Fruit fly (Drosophila melanogaster) whole organism, embryonic: ENCODE results near the gene Ass.

ENCODE experiments used
- CG10274 ChIP-seq: fragments of 200-800 bp; sonication (Bioruptor generic); optimal IDR thresholded peaks from 3 replicates; lab custom pipeline; 2017; ENCODE audit warnings: missing biosample characterization, mild to moderate bottlenecking, missing genetic modification characterization
- CG11504 ChIP-seq: fragments of 200-800 bp; sonication (Bioruptor generic); optimal IDR thresholded peaks from 3 replicates; lab custom pipeline; 2019; ENCODE audit warnings: missing biosample characterization, mild to moderate bottlenecking, missing genetic modification characterization, moderate library complexity
- CG12659 ChIP-seq: fragments of 200-800 bp; sonication (Bioruptor generic); optimal IDR thresholded peaks from 3 replicates; lab custom pipeline; 2017; ENCODE audit warnings: mild to moderate bottlenecking, missing biosample characterization, missing genetic modification reagents, missing genetic modification characterization
- CG17186 ChIP-seq: fragments of 200-800 bp; sonication (Bioruptor generic); optimal IDR thresholded peaks from 3 replicates; lab custom pipeline; 2017; ENCODE audit warnings: missing biosample characterization, missing genetic modification reagents, missing genetic modification characterization
- CG2678 ChIP-seq: fragments of 200-800 bp; sonication (Bioruptor generic); optimal IDR thresholded peaks from 3 replicates; lab custom pipeline; 2019; ENCODE audit warnings: missing biosample characterization, mild to moderate bottlenecking, missing genetic modification characterization, moderate library complexity
- CG33557 ChIP-seq: fragments of 200-800 bp; sonication (Bioruptor generic); optimal IDR thresholded peaks from 2 replicates; lab custom pipeline; 2019; ENCODE audit warnings: missing biosample characterization, mild to moderate bottlenecking, missing genetic modification characterization, moderate library complexity
- CG4360 ChIP-seq: fragments of 200-800 bp; sonication (Bioruptor generic); IDR thresholded peaks from 2 replicates; pipeline ENCODE4 v1.3.6; 2022; ENCODE audit warnings: missing biosample characterization, missing genetic modification characterization
- CG4820 ChIP-seq: fragments of 200-800 bp; sonication (Bioruptor generic); optimal IDR thresholded peaks from 3 replicates; lab custom pipeline; 2016; ENCODE audit warnings: missing biosample characterization, missing genetic modification characterization
- CG6254 ChIP-seq: fragments of 200-800 bp; sonication (Bioruptor generic); optimal IDR thresholded peaks from 3 replicates; lab custom pipeline; 2017; ENCODE audit warnings: mild to moderate bottlenecking, missing biosample characterization, missing genetic modification reagents, missing genetic modification characterization
- CG7357 ChIP-seq: fragments of 200-800 bp; sonication (Bioruptor generic); IDR thresholded peaks from 3 replicates; pipeline ENCODE4 v1.3.6; 2022; ENCODE audit warnings: missing biosample characterization, missing genetic modification characterization
- CG8290 ChIP-seq, 3 experiments: fragments of 200-800 bp; sonication (Bioruptor generic); optimal IDR thresholded peaks; 2 replicates each; lab custom pipeline; 2016 to 2019; ENCODE audit warnings: missing biosample characterization in 3 of 3, missing genetic modification characterization in 3 of 3, mild to moderate bottlenecking in 2 of 3, moderate library complexity in 1 of 3
- CG8359 ChIP-seq: fragments of 200-800 bp; sonication (Bioruptor generic); optimal IDR thresholded peaks from 2 replicates; lab custom pipeline; 2017; ENCODE audit warnings: missing biosample characterization, mild to moderate bottlenecking, missing genetic modification characterization, borderline replicate concordance
- D19B ChIP-seq: fragments of 200-800 bp; sonication (Bioruptor generic); optimal IDR thresholded peaks from 2 replicates; lab custom pipeline; 2017; ENCODE audit warnings: missing biosample characterization, mild to moderate bottlenecking, missing genetic modification characterization
- Dfd ChIP-seq, 2 experiments: fragments of >200 bp; optimal IDR thresholded peaks; 2 replicates each; lab custom pipeline; 2017; ENCODE audit warnings: missing biosample characterization in 2 of 2, missing genetic modification characterization in 2 of 2
- Ets65A ChIP-seq: fragments of 200-800 bp; sonication (Bioruptor generic); peaks from one replicate; lab custom pipeline; 2016; ENCODE audit warnings: missing biosample characterization, missing genetic modification characterization
- Fer2 ChIP-seq: fragments of 200-800 bp; sonication (Bioruptor generic); optimal IDR thresholded peaks from 2 replicates; lab custom pipeline; 2018; ENCODE audit warnings: missing biosample characterization, mild to moderate bottlenecking, missing genetic modification characterization, moderate library complexity
- GATAe ChIP-seq: fragments of 200-800 bp; sonication (Bioruptor generic); conservative IDR thresholded peaks from 2 replicates; pipeline ENCODE4 v1.3.6; 2022; ENCODE audit warnings: missing biosample characterization, missing genetic modification characterization
- Neu2 ChIP-seq: fragments of 200-800 bp; sonication (Bioruptor generic); optimal IDR thresholded peaks from 3 replicates; lab custom pipeline; 2016; ENCODE audit warnings: missing biosample characterization, missing genetic modification characterization, borderline replicate concordance
- Opbp ChIP-seq: fragments of 200-800 bp; sonication (Bioruptor generic); IDR thresholded peaks from 3 replicates; pipeline ENCODE4 v1.3.6; 2022; ENCODE audit warnings: missing biosample characterization, missing genetic modification characterization; ENCODE audit not compliant: partially characterized antibody
- Ravus ChIP-seq: fragments of 200-800 bp; sonication (Bioruptor generic); IDR thresholded peaks from 2 replicates; pipeline ENCODE4 v1.3.6; 2022; ENCODE audit warnings: missing biosample characterization, missing genetic modification characterization
- al ChIP-seq: fragments of 200-800 bp; sonication (Bioruptor generic); IDR thresholded peaks from 2 replicates; pipeline ENCODE4 v1.3.6; 2022; ENCODE audit warnings: missing biosample characterization, missing genetic modification characterization
- exex ChIP-seq: fragments of 200-800 bp; sonication (Bioruptor generic); optimal IDR thresholded peaks from 4 replicates; lab custom pipeline; 2018; ENCODE audit warnings: missing biosample characterization, mild to moderate bottlenecking, missing genetic modification characterization, moderate library complexity
- fd102C ChIP-seq: fragments of 200-800 bp; sonication (Bioruptor generic); optimal IDR thresholded peaks from 2 replicates; lab custom pipeline; 2018; ENCODE audit warnings: missing biosample characterization, mild to moderate bottlenecking, missing genetic modification characterization, moderate library complexity
- grn ChIP-seq: fragments of 200-800 bp; sonication (Bioruptor generic); optimal IDR thresholded peaks from 3 replicates; lab custom pipeline; 2017; ENCODE audit warnings: missing biosample characterization, missing genetic modification characterization
- h ChIP-seq: fragments of >200 bp; optimal IDR thresholded peaks from 2 replicates; lab custom pipeline; 2017
- klu ChIP-seq: fragments of 200-800 bp; sonication (Bioruptor generic); IDR thresholded peaks from 2 replicates; pipeline ENCODE4 v1.3.6; 2022; ENCODE audit warnings: missing biosample characterization, missing genetic modification characterization
- knrl ChIP-seq: fragments of 200-800 bp; sonication (Bioruptor generic); IDR thresholded peaks from 3 replicates; pipeline ENCODE4 v1.3.6; 2022; ENCODE audit warnings: missing biosample characterization, missing genetic modification characterization; ENCODE audit not compliant: partially characterized antibody
- lmd ChIP-seq: fragments of 200-800 bp; sonication (Bioruptor generic); IDR thresholded peaks from 2 replicates; pipeline ENCODE4 v1.3.6; 2022; ENCODE audit warnings: missing biosample characterization, missing genetic modification characterization
- lola ChIP-seq, 3 experiments: fragments of >200 bp in 2 of 3; fragments of 200-800 bp in 1 of 3; sonication (Bioruptor generic) in 1 of 3; optimal IDR thresholded peaks; 2 replicates each; lab custom pipeline; 2017 to 2019; ENCODE audit warnings: missing biosample characterization in 3 of 3, missing genetic modification characterization in 3 of 3, mild to moderate bottlenecking in 1 of 3, moderate library complexity in 1 of 3
- nerfin-2 ChIP-seq: fragments of 200-800 bp; sonication (Bioruptor generic); IDR thresholded peaks from 2 replicates; pipeline ENCODE4 v1.3.6; 2022; ENCODE audit warnings: missing biosample characterization, missing genetic modification characterization; ENCODE audit not compliant: partially characterized antibody
- pita ChIP-seq: fragments of 200-800 bp; sonication (Bioruptor generic); optimal IDR thresholded peaks from 2 replicates; lab custom pipeline; 2017; ENCODE audit warnings: missing biosample characterization, mild to moderate bottlenecking, missing genetic modification characterization
- tll ChIP-seq, 2 experiments: fragments of 200-800 bp in 1 of 2; fragments of >200 bp in 1 of 2; sonication (Bioruptor generic) in 1 of 2; optimal IDR thresholded peaks; 2 replicates each; lab custom pipeline; 2017 to 2019; ENCODE audit warnings: missing biosample characterization in 2 of 2, missing genetic modification characterization in 2 of 2, mild to moderate bottlenecking in 1 of 2, moderate library complexity in 1 of 2
- ttk ChIP-seq: fragments of 200-800 bp; sonication (Bioruptor generic); IDR thresholded peaks from 2 replicates; pipeline ENCODE4 v2.1.2; 2022; ENCODE audit warnings: missing biosample characterization, missing genetic modification characterization
- vfl ChIP-seq: fragments of 200-800 bp; sonication (Bioruptor generic); optimal IDR thresholded peaks from 2 replicates; lab custom pipeline; 2016; ENCODE audit warnings: missing biosample characterization, missing genetic modification characterization
- vvl ChIP-seq: fragments of 200-800 bp; sonication (Bioruptor generic); IDR thresholded peaks from 2 replicates; pipeline ENCODE4 v1.3.6; 2022; ENCODE audit warnings: missing biosample characterization, missing genetic modification characterization
- zfh2 ChIP-seq: fragments of 200-800 bp; sonication (Bioruptor generic); optimal IDR thresholded peaks from 2 replicates; lab custom pipeline; 2016; ENCODE audit warnings: missing biosample characterization, missing genetic modification characterization

The Ass gene

DNA sequence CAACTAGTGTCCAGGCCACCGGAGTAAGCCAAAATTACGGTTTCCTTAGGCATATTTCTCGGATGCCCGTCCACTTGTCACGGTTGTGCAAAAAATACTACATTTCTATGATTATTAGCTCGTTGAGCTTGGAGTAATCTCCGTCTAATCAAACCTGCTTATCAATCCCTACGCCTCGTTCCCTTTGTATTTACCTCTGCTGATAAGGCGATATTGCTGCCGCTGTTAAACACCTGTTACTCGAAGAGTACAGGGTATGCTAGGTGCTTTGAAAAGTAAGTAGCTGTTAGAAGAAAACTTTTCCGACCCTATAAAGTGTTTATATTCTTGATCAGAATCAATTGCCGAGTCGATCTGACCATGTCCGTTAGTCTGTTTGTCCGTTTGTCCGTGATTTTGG is at the start of gene Ass:
Gene Ass (minus strand): TSS at position 101 of the 400 bp plus-strand sequence.
- TF ChIP-seq zfh2 (GFP tag; lab: Kevin White, UChicago) (no peak), exex (tag; lab: Kevin White, UChicago) (peak; percentile 13), Ravus (no peak), CG11504 (no peak), lmd (GFP tag; lab: Robert Waterston, UW) (no peak), tll (GFP tag; optimal IDR thresholded peaks at IDR 0.05; lab: Kevin White, UChicago) (no peak), lola (GFP tag; optimal IDR thresholded peaks at IDR 0.05; lab: Kevin White, UChicago) (no peak), Fer2 (tag; lab: Kevin White, UChicago) (no peak), CG8290 (GFP tag; optimal IDR thresholded peaks at IDR 0.05; lab: Kevin White, UChicago) (no peak), CG8290 (tag; optimal IDR thresholded peaks at IDR 0.05; lab: Kevin White, UChicago) (no peak), D19B (GFP tag; lab: Kevin White, UChicago) (peak; percentile 85), Neu2 (no peak), CG4820 (GFP tag; lab: Kevin White, UChicago) (no peak), CG17186 (GFP tag; lab: Kevin White, UChicago) (no peak), vfl (GFP tag; lab: Kevin White, UChicago) (no peak), CG12659 (GFP tag; lab: Kevin White, UChicago) (no peak), fd102C (no peak), CG4360 (GFP tag; lab: Robert Waterston, UW) (no peak), GATAe (peak; percentile 49), knrl (GFP tag; lab: Robert Waterston, UW) (no peak), CG2678 (tag; lab: Kevin White, UChicago) (no peak), ttk (GFP tag; lab: Robert Waterston, UW) (no peak), Ets65A (GFP tag; lab: Kevin White, UChicago) (peak; percentile 11), h (lab: Kevin White, UChicago) (no peak), Dfd (GFP tag; optimal IDR thresholded peaks at IDR 0.05; lab: Kevin White, UChicago) (no peak), grn (GFP tag; lab: Kevin White, UChicago) (peak; percentile 23), al (no peak)

- TF ChIP-seq vvl (GFP tag; lab: Robert Waterston, UW) (no peak), nerfin-2 (GFP tag; lab: Robert Waterston, UW) (no peak), CG10274 (GFP tag; lab: Kevin White, UChicago) (no peak), CG33557 (GFP tag; lab: Kevin White, UChicago) (no peak), CG7357 (GFP tag; lab: Robert Waterston, UW) (no peak), Opbp (GFP tag; lab: Robert Waterston, UW) (0 out of 3 replicates have a peak, but pooled peaks have one; percentile 6), klu (GFP tag; lab: Robert Waterston, UW) (no peak), CG6254 (GFP tag; lab: Kevin White, UChicago) (no peak)
Measured at dm6 chr3R:6692432-6692831, 48.2 kb upstream of the Ass start, which contains the start of gene Ccp84Ad. Gene Ccp84Ad (plus strand): TSS chr3R:6692732.

DNA sequence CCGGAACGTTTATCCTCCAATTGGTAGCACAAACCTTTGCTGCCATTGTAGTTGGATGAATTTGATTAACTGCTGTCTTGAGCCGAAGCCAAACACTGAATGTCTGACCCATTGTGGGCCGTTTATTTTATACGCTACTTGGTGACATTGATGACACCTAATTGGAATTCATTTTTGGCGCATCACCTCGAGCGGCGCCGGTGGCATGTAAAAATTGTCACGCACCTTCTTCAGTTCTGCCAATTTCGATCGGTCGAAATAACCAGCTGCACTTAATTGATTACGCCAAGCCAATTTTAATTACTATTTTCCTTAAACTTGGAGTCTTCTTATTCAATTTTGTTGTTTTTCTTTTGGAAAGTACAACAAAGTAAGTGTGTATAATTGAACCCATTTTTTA is 47.4 kb upstream of the Ass start, which contains the start of gene Ccp84Ae:
Gene Ccp84Ae (minus strand): TSS at position 101 of the 400 bp plus-strand sequence.
- TF ChIP-seq CG8359 (GFP tag; lab: Kevin White, UChicago) = no peak

DNA sequence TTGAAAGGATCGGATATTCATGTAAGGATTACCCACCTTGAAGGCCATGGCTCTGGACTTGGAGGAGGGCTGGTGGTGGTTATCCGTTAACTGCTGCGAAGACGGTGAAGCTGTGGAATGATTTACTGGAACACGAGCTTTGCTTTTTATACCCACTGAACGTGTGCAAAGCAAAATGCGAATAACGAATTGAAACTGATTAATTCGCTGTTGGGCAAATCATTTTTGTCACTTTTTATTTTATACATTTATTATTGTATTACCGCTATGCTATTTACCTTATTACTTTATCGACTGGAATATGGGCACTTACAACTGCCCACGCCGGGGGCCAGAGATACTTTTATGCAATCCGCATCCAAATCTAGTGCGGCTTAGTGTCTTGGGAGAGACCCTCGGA is 45.9 kb upstream of the Ass start, which contains the start of gene Ccp84Af:
Gene Ccp84Af (minus strand): TSS at position 101 of the 400 bp plus-strand sequence.
- TF ChIP-seq pita (GFP tag; lab: Kevin White, UChicago) (no peak), Ets65A (GFP tag; lab: Kevin White, UChicago) (peak; percentile 64)
